Worm (Caenorhabditis elegans): ENCODE data around the gene lin-1.
A peak's percentile ranks its signal among the peaks of the same experiment; 100 is the strongest.

lin-1 gene

ce11 chrIV:2327317-2327716 lies 27.2 kb upstream of the lin-1 start:
- TF ChIP-seq ztf-16 (tag; optimal IDR thresholded peaks at IDR 0.05) (no peak), sdc-2 (tag; optimal IDR thresholded peaks at IDR 0.05) (no peak), fkh-10 (GFP tag; optimal IDR thresholded peaks at IDR 0.05) (no peak), unc-3 (GFP tag; conservative IDR thresholded peaks at IDR 0.05) (no peak), unc-3 (tag; optimal IDR thresholded peaks at IDR 0.05) (no peak), lim-6 (tag; optimal IDR thresholded peaks at IDR 0.05) (no peak), C08G9.2 (tag; optimal IDR thresholded peaks at IDR 0.05) (no peak), eyg-1 (tag; optimal IDR thresholded peaks at IDR 0.05) (no peak), fax-1 (tag; optimal IDR thresholded peaks at IDR 0.05) (no peak), ref-2 (tag; optimal IDR thresholded peaks at IDR 0.05) (no peak)

ce11 chrIV:2322998-2323397 lies 22.9 kb upstream of the lin-1 start, which contains the start of gene nsy-4:
Gene nsy-4 (plus strand): TSS chrIV:2323271.
- no peak for TF ChIP-seq ceh-45 (GFP tag; IDR thresholded peaks at IDR 0.05)
- no peak for TF ChIP-seq ama-1 (optimal IDR thresholded peaks at IDR 0.05)
- no peak for TF ChIP-seq elt-2 (tag; optimal IDR thresholded peaks at IDR 0.05)
- TF ChIP-seq ref-2 (tag; optimal IDR thresholded peaks at IDR 0.05): no peak
- no peak for TF ChIP-seq F13H6.1 (tag; optimal IDR thresholded peaks at IDR 0.05)
- no peak for TF ChIP-seq C08G9.2 (tag; optimal IDR thresholded peaks at IDR 0.05)
- no peak for TF ChIP-seq lin-11 (tag; optimal IDR thresholded peaks at IDR 0.05)
- TF ChIP-seq tbx-7 (tag; optimal IDR thresholded peaks at IDR 0.05): no peak
- no peak for TF ChIP-seq pha-2 (tag; optimal IDR thresholded peaks at IDR 0.05)
- no peak for TF ChIP-seq mec-3 (tag; optimal IDR thresholded peaks at IDR 0.05; ENCODE audit: borderline replicate concordance)
- TF ChIP-seq lim-6 (tag; optimal IDR thresholded peaks at IDR 0.05): no peak
- no peak for TF ChIP-seq ets-4 (tag; optimal IDR thresholded peaks at IDR 0.05)
- no peak for TF ChIP-seq tbx-2 (tag; optimal IDR thresholded peaks at IDR 0.05)
- no peak for TF ChIP-seq fkh-10 (GFP tag; optimal IDR thresholded peaks at IDR 0.05)

ce11 chrIV:2321546-2321945 lies 21.5 kb upstream of the lin-1 start:
- TF ChIP-seq gmeb-2 (tag; optimal IDR thresholded peaks at IDR 0.05) (no peak), nfya-1 (tag; optimal IDR thresholded peaks at IDR 0.05) (peak; percentile 24)

ce11 chrIV:2320009-2320408 lies 19.9 kb upstream of the lin-1 start:
- no peak for TF ChIP-seq nfya-1 (tag; optimal IDR thresholded peaks at IDR 0.05)
- TF ChIP-seq hlh-30 (tag; optimal IDR thresholded peaks at IDR 0.05; ENCODE audit: insufficient read depth): no peak

ce11 chrIV:2316796-2317195 lies 16.7 kb upstream of the lin-1 start:
- TF ChIP-seq rnt-1 (tag; optimal IDR thresholded peaks at IDR 0.05) (peak; percentile 46), nfya-1 (tag; optimal IDR thresholded peaks at IDR 0.05) (peak; percentile 25), ceh-31 (tag; optimal IDR thresholded peaks at IDR 0.05) (peak; percentile 2), hlh-8 (tag; optimal IDR thresholded peaks at IDR 0.05) (no peak), tbx-2 (tag; optimal IDR thresholded peaks at IDR 0.05) (peak; percentile 26), ceh-48 (tag; optimal IDR thresholded peaks at IDR 0.05) (peak; percentile 66), pros-1 (tag; optimal IDR thresholded peaks at IDR 0.05) (no peak)

ce11 chrIV:2316273-2316672 lies 16.2 kb upstream of the lin-1 start, which contains the start of gene Y38F2AL.12:
Gene Y38F2AL.12 (plus strand): TSS chrIV:2316573.
- no peak for TF ChIP-seq K02D7.2 (tag; optimal IDR thresholded peaks at IDR 0.05)
- TF ChIP-seq pha-4 (tag; optimal IDR thresholded peaks at IDR 0.05): no peak
- TF ChIP-seq pha-2 (tag; optimal IDR thresholded peaks at IDR 0.05): no peak
- no peak for TF ChIP-seq C08G9.2 (tag; optimal IDR thresholded peaks at IDR 0.05)
- no peak for TF ChIP-seq fax-1 (tag; optimal IDR thresholded peaks at IDR 0.05)

- no peak for TF ChIP-seq lin-11 (tag; optimal IDR thresholded peaks at IDR 0.05)
- TF ChIP-seq rnt-1 (tag; optimal IDR thresholded peaks at IDR 0.05): no peak
- no peak for TF ChIP-seq unc-86 (tag; optimal IDR thresholded peaks at IDR 0.05)
- TF ChIP-seq pax-1 (tag; optimal IDR thresholded peaks at IDR 0.05): no peak
- TF ChIP-seq npax-4 (tag; optimal IDR thresholded peaks at IDR 0.05): no peak
- no peak for TF ChIP-seq unc-55 (GFP tag; optimal IDR thresholded peaks at IDR 0.05)
- no peak for TF ChIP-seq zip-5 (tag; optimal IDR thresholded peaks at IDR 0.05)
- TF ChIP-seq mec-3 (tag; optimal IDR thresholded peaks at IDR 0.05; ENCODE audit: borderline replicate concordance): no peak
- no peak for TF ChIP-seq dmd-4 (tag; optimal IDR thresholded peaks at IDR 0.05; ENCODE audit: borderline replicate concordance)
- TF ChIP-seq ama-1 (optimal IDR thresholded peaks at IDR 0.05): no peak
- TF ChIP-seq pqm-1 (tag; optimal IDR thresholded peaks at IDR 0.05): no peak
- TF ChIP-seq K02D7.2 (tag; optimal IDR thresholded peaks at IDR 0.05): no peak
- no peak for TF ChIP-seq fkh-10 (GFP tag; optimal IDR thresholded peaks at IDR 0.05)
- no peak for TF ChIP-seq gmeb-2 (tag; optimal IDR thresholded peaks at IDR 0.05)
- TF ChIP-seq ceh-18 (tag; optimal IDR thresholded peaks at IDR 0.05): no peak
- TF ChIP-seq elt-4 (tag; optimal IDR thresholded peaks at IDR 0.05): no peak
- TF ChIP-seq hlh-30 (tag; optimal IDR thresholded peaks at IDR 0.05; ENCODE audit: insufficient read depth): no peak
- TF ChIP-seq syd-9 (tag; optimal IDR thresholded peaks at IDR 0.05): no peak
- no peak for TF ChIP-seq ceh-48 (tag; optimal IDR thresholded peaks at IDR 0.05)
- no peak for TF ChIP-seq ceh-45 (GFP tag; IDR thresholded peaks at IDR 0.05)
Observed at ce11 chrIV:2315545-2315995, 15.5 kb upstream of the lin-1 start, which contains the start of gene vha-3. Gene vha-3 (minus strand): TSS chrIV:2315945.

Measured in whole organism, late embryonic.